Worm (Caenorhabditis elegans) whole organism, L3 larva: ENCODE results near the gene srd-51.

Source experiments
- ceh-28 ChIP-seq: fragments of 150-350 bp; optimal IDR thresholded peaks from 2 replicates; lab custom pipeline; 2014; ENCODE audit warnings: missing biosample characterization, missing genetic modification reagents, missing genetic modification characterization
- ceh-9 ChIP-seq: sonication (generic microtip); optimal IDR thresholded peaks from 2 replicates; lab custom pipeline; 2018; ENCODE audit warnings: missing biosample characterization, missing genetic modification characterization
- elt-1 ChIP-seq: fragments of 150-350 bp; optimal IDR thresholded peaks from 2 replicates; lab custom pipeline; 2014; ENCODE audit warnings: missing biosample characterization, missing genetic modification characterization
- fos-1 ChIP-seq: fragments of 150-350 bp; optimal IDR thresholded peaks from 2 replicates; lab custom pipeline; 2014; ENCODE audit warnings: missing biosample characterization, missing genetic modification characterization
- mml-1 ChIP-seq: fragments of 150-350 bp; sonication (generic microtip); optimal IDR thresholded peaks from 3 replicates; lab custom pipeline; 2014; ENCODE audit warnings: missing biosample characterization, missing genetic modification characterization
- nhr-11 ChIP-seq: fragments of 150-350 bp; optimal IDR thresholded peaks from 2 replicates; lab custom pipeline; 2014; ENCODE audit warnings: missing biosample characterization, missing genetic modification characterization

ce11 chrX:13471855-13472254 lies 12.9 kb downstream of the srd-51 start, which contains the start of gene tre-4:
- no peak for TF ChIP-seq fos-1 (tag; lab: Kevin White, UChicago)
- no peak for TF ChIP-seq nhr-11
- TF ChIP-seq ceh-9 (tag; lab: Kevin White, UChicago): no peak
- TF ChIP-seq elt-1 (tag; lab: Kevin White, UChicago): no peak
- TF ChIP-seq ceh-28 (tag; lab: Kevin White, UChicago): no peak
- no peak for TF ChIP-seq mml-1
